Fruit fly (Drosophila melanogaster): ENCODE data around the gene CG34043.

Gene CG34043

dm6 chr2L:10280772-10281171 lies at the start of gene CG34043:
Gene CG34043 (minus strand): TSS chr2L:10280872.
- TF ChIP-seq sage (GFP tag; optimal IDR thresholded peaks at IDR 0.05) (no peak), CG9705 (GFP tag; optimal IDR thresholded peaks at IDR 0.05) (no peak), Jra (GFP tag; optimal IDR thresholded peaks at IDR 0.05) (no peak), Abd-B (GFP tag; optimal IDR thresholded peaks at IDR 0.05) (no peak), Mio (GFP tag; optimal IDR thresholded peaks at IDR 0.05) (no peak), brk (GFP tag; optimal IDR thresholded peaks at IDR 0.05) (no peak), Myc (optimal IDR thresholded peaks at IDR 0.05) (no peak), Hr78 (GFP tag; optimal IDR thresholded peaks at IDR 0.05) (no peak), woc (GFP tag; optimal IDR thresholded peaks at IDR 0.05) (no peak), CrebA (GFP tag; optimal IDR thresholded peaks at IDR 0.05; ENCODE audit: borderline replicate concordance) (no peak), br (GFP tag; optimal IDR thresholded peaks at IDR 0.05) (no peak), ey (GFP tag; optimal IDR thresholded peaks at IDR 0.05) (no peak), usp (GFP tag; optimal IDR thresholded peaks at IDR 0.05) (no peak), Hnf4 (GFP tag; optimal IDR thresholded peaks at IDR 0.05) (no peak), sv (GFP tag; optimal IDR thresholded peaks at IDR 0.05) (no peak), pan (optimal IDR thresholded peaks at IDR 0.05) (no peak), Dfd (GFP tag; optimal IDR thresholded peaks at IDR 0.05) (no peak), fru (GFP tag; optimal IDR thresholded peaks at IDR 0.05) (no peak), lola (GFP tag; optimal IDR thresholded peaks at IDR 0.05) (no peak)

DNA sequence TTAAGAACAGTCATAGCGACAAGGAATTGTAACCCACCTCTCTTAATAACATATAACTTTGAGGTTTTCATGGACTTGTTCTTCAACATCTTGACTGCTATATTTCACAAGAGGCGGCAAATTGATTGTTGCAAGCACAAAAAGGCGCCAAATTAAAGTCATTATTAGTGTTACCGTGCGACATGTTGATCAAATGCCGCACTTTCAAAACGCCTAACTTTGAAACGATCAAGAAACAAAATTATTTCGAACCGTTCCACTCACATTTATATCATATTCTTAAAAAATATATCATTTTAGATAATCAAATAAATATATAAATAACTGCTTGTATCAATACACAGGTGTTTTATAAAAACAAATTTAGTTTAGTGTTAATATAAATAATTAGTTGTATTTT lies 47.1 kb upstream of the CG34043 start, which contains the start of gene RnrL:
Gene RnrL, minus strand, starts transcription at position 154 of the 400 bp plus-strand sequence.
- TF ChIP-seq dmrt93B (GFP tag; optimal IDR thresholded peaks at IDR 0.05) (no peak), Rel (GFP tag; optimal IDR thresholded peaks at IDR 0.05) (no peak), Rel (tag; optimal IDR thresholded peaks at IDR 0.05) (no peak), sage (GFP tag; optimal IDR thresholded peaks at IDR 0.05) (no peak), Hr78 (GFP tag; optimal IDR thresholded peaks at IDR 0.05) (no peak), Mio (GFP tag; optimal IDR thresholded peaks at IDR 0.05) (no peak), Myc (optimal IDR thresholded peaks at IDR 0.05) (no peak), rgr (GFP tag; optimal IDR thresholded peaks at IDR 0.05) (no peak), Dif (GFP tag; optimal IDR thresholded peaks at IDR 0.05; ENCODE audit: partially characterized antibody) (no peak)

DNA sequence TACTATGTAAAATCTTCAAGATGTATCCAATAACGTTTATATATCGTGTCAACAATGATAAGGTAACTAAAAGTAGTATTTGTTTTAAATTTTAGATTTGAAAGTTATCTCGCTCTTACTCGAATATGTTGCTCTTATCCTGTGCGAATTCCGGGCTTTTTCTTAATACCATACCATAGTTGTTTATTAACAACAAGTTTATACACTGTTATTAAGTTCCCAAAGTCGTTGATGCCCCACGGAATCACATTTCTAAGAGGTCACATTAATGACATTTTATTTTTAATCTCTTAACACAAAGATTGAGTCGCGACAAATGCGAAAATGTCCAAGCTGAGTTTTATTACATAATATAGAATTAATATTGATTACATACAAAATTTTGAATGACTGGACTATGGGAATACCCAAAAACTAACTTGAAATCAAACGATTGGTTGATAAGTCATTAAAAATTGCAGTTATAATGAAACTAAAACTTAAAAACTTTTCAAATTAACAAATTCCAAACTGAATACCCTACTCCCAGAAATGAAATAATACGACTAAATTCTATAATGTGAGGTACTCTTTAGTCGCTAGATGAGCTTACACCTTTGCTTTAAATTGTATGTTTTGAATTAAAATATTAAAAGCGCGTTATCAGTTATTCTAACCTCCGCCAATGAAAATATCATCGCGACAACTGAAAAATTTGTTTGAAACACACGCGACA lies 42.3 kb upstream of the CG34043 start, which contains the start of gene CG5381:
Gene CG5381, minus strand, starts transcription at position 330 of the 715 bp plus-strand sequence.
- TF ChIP-seq foxo (GFP tag; optimal IDR thresholded peaks at IDR 0.05), result no peak
- no peak for TF ChIP-seq usp (GFP tag; optimal IDR thresholded peaks at IDR 0.05)
- no peak for TF ChIP-seq Jra (GFP tag; optimal IDR thresholded peaks at IDR 0.05)
- TF ChIP-seq Rel (GFP tag; optimal IDR thresholded peaks at IDR 0.05), result no peak
- TF ChIP-seq Rel (tag; optimal IDR thresholded peaks at IDR 0.05), result peak; percentile 77
- no peak for TF ChIP-seq Hr83 (GFP tag; optimal IDR thresholded peaks at IDR 0.05; ENCODE audit: poor library complexity, severe bottlenecking)
- TF ChIP-seq CG32264 (GFP tag; optimal IDR thresholded peaks at IDR 0.05), result no peak

- TF ChIP-seq CG9705 (GFP tag; optimal IDR thresholded peaks at IDR 0.05), result no peak
- TF ChIP-seq psq (GFP tag; optimal IDR thresholded peaks at IDR 0.05), result no peak
- TF ChIP-seq Dif (GFP tag; optimal IDR thresholded peaks at IDR 0.05; ENCODE audit: partially characterized antibody), result no peak
- no peak for TF ChIP-seq Rel (GFP tag; optimal IDR thresholded peaks at IDR 0.05)
- TF ChIP-seq Rel (tag; optimal IDR thresholded peaks at IDR 0.05), result no peak
- no peak for TF ChIP-seq tai (GFP tag; optimal IDR thresholded peaks at IDR 0.05)
- no peak for TF ChIP-seq dl (GFP tag; optimal IDR thresholded peaks at IDR 0.05; ENCODE audit: insufficient read depth in 1 of 2, partially characterized antibody in 2 of 2)
- TF ChIP-seq Hr83 (GFP tag; optimal IDR thresholded peaks at IDR 0.05; ENCODE audit: poor library complexity, severe bottlenecking), result no peak
- no peak for TF ChIP-seq jim (GFP tag; optimal IDR thresholded peaks at IDR 0.05)
- TF ChIP-seq lola (GFP tag; optimal IDR thresholded peaks at IDR 0.05), result no peak
- TF ChIP-seq woc (GFP tag; optimal IDR thresholded peaks at IDR 0.05), result no peak
- TF ChIP-seq dmrt93B (GFP tag; optimal IDR thresholded peaks at IDR 0.05), result no peak
- TF ChIP-seq sage (GFP tag; optimal IDR thresholded peaks at IDR 0.05), result no peak
- TF ChIP-seq Dfd (GFP tag; optimal IDR thresholded peaks at IDR 0.05), result no peak
- TF ChIP-seq dsf (GFP tag; optimal IDR thresholded peaks at IDR 0.05; ENCODE audit: borderline replicate concordance), result no peak
- no peak for TF ChIP-seq h (GFP tag; optimal IDR thresholded peaks at IDR 0.05)
- TF ChIP-seq Hnf4 (GFP tag; optimal IDR thresholded peaks at IDR 0.05), result no peak
- TF ChIP-seq Jra (GFP tag; optimal IDR thresholded peaks at IDR 0.05), result no peak
- TF ChIP-seq GATAd (GFP tag; optimal IDR thresholded peaks at IDR 0.05), result no peak
These were observed 41.5 kb upstream of the CG34043 start, which contains the start of gene CG4995 for dm6 chr2L:10322176-10322575. Gene CG4995 (plus strand): TSS chr2L:10322476.
